Fruit fly (Drosophila melanogaster): Measurements from ENCODE around the gene Apt1.

dm6 chr3L:11609153-11609809, 18.6 kb upstream of the Apt1 start, which contains the start of gene Duba:
- TF ChIP-seq h (optimal IDR thresholded peaks at IDR 0.05) (no peak), psq (optimal IDR thresholded peaks at IDR 0.05) (no peak), insv (optimal IDR thresholded peaks at IDR 0.05) (no peak), Myc (optimal IDR thresholded peaks at IDR 0.05) (no peak)
